Worm (Caenorhabditis elegans) whole organism, L1 larva: Measurements from ENCODE around the gene fipr-4.

Experiments used
- ama-1 ChIP-seq: fragments of 150-350 bp; optimal IDR thresholded peaks from 2 replicates; lab custom pipeline; 2014
- blmp-1 ChIP-seq: fragments of 150-350 bp; optimal IDR thresholded peaks from 2 replicates; lab custom pipeline; 2014; ENCODE audit warnings: missing biosample characterization, missing genetic modification characterization
- ceh-82 ChIP-seq, 3 experiments: fragments of 150-350 bp in 1 of 3; sonication (generic microtip) in 2 of 3; optimal IDR thresholded peaks; 2 replicates each; lab custom pipeline; 2014 to 2017; ENCODE audit warnings: missing biosample characterization in 3 of 3, missing genetic modification characterization in 3 of 3
- elt-2 ChIP-seq: sonication (generic microtip); optimal IDR thresholded peaks from 2 replicates; lab custom pipeline; 2016; ENCODE audit warnings: missing genetic modification characterization, mild to moderate bottlenecking, inconsistent platforms, missing compliant biosample characterization, missing genetic modification reagents
- lin-39 ChIP-seq: fragments of 150-350 bp; optimal IDR thresholded peaks from 2 replicates; lab custom pipeline; 2014; ENCODE audit warnings: missing biosample characterization, missing genetic modification reagents, missing genetic modification characterization
- mep-1 ChIP-seq: fragments of 150-350 bp; optimal IDR thresholded peaks from 2 replicates; lab custom pipeline; 2014; ENCODE audit warnings: missing biosample characterization, missing genetic modification characterization
- nhr-28 ChIP-seq: fragments of 150-350 bp; optimal IDR thresholded peaks from 2 replicates; lab custom pipeline; 2014; ENCODE audit warnings: missing biosample characterization, missing genetic modification characterization
- pqm-1 ChIP-seq: sonication (generic microtip); optimal IDR thresholded peaks from 3 replicates; lab custom pipeline; 2017; ENCODE audit warnings: missing biosample characterization, missing genetic modification characterization
- skn-1 ChIP-seq: fragments of 150-350 bp; optimal IDR thresholded peaks from 2 replicates; lab custom pipeline; 2014; ENCODE audit warnings: missing biosample characterization, missing genetic modification characterization
- sptf-1 ChIP-seq: fragments of 150-350 bp; optimal IDR thresholded peaks from 2 replicates; lab custom pipeline; 2014; ENCODE audit warnings: missing biosample characterization, missing genetic modification characterization
- unc-130 ChIP-seq: fragments of 150-350 bp; optimal IDR thresholded peaks from 2 replicates; lab custom pipeline; 2017; ENCODE audit warnings: missing biosample characterization, missing genetic modification characterization, inconsistent platforms
- unc-62 ChIP-seq: fragments of 150-350 bp; optimal IDR thresholded peaks from 2 replicates; lab custom pipeline; 2014; ENCODE audit warnings: missing biosample characterization, missing genetic modification reagents, missing genetic modification characterization
- ztf-4 ChIP-seq: fragments of 150-350 bp; optimal IDR thresholded peaks from 2 replicates; lab custom pipeline; 2014; ENCODE audit warnings: missing biosample characterization, missing genetic modification characterization

DNA sequence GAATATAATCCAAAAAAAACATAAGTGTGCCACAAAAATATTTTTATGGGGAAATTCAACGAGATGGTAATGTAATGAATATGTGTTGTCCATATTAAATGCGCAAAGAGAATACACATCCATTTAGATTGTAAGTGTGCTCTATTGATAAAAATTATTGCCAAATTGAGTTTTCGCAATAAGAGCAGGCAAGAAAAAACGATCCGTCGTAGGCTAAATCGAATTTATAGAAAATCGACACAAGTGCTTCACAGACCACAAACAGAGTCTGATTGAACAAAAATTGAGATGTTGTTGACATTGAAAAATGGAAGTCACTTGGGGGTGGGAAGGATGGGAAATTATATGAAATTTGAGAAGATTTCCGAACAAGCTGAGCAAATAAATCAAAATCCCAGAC lies 36.8 kb upstream of the fipr-4 start:
- TF ChIP-seq nhr-28 (tag; lab: Kevin White, UChicago) (no peak), unc-62 (GFP tag; lab: Kevin White, UChicago) (no peak), skn-1 (tag; lab: Kevin White, UChicago) (no peak), elt-2 (no peak), lin-39 (tag; lab: Kevin White, UChicago) (no peak), sptf-1 (no peak), ama-1 (no peak), ztf-4 (tag; lab: Kevin White, UChicago) (no peak), pqm-1 (tag; lab: Kevin White, UChicago) (no peak), mep-1 (no peak), blmp-1 (no peak), ceh-82 (tag; optimal IDR thresholded peaks at IDR 0.05; lab: Kevin White, UChicago) (no peak), unc-130 (tag; lab: Kevin White, UChicago) (no peak)
